Fruit fly (Drosophila melanogaster): Measurements from ENCODE around the gene kug.

Gene kug

DNA sequence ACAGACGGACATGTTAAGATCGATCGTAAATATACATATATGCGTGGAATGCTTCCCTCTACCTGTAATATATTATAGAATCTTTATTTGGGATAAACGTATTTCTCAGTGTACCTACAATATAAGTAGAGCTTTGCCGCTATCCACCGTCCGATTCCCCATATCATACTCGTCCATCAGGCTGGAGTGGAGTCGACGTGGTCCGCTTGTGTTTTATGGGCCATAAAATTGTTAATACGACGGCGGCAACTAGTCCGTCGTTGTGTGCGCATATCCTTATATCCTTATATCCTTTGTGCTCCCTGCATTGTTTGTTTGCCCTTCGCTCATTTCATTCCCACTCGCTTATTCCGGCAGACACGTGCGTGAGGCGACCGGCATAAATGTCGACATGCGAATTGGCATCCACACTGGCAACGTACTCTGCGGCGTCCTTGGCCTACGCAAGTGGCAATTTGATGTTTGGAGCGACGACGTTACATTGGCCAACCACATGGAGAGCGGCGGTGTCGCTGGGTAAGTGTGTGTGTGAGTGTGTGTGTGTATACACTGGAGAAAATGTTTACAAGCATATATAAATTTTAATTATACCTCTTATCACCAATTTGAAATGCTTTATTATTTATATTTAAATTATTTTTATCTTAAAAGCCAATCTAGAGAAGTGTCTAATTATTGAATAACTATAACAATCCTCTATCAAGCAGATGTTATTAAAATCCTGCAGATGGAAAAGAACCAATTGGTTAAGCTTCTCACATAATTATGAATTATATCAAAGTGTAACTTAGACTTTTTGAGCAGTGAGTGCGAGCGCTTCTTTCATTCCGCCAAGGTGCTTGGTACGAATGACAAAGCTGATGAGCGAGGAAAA is 36.1 kb upstream of the kug start (continued):
- peak; percentile 61 for TF ChIP-seq Hmr (GFP tag; optimal IDR thresholded peaks at IDR 0.05)
- TF ChIP-seq CG2120 (GFP tag; optimal IDR thresholded peaks at IDR 0.05), result peak; percentile 16
- TF ChIP-seq Hr51 (GFP tag; optimal IDR thresholded peaks at IDR 0.05), result peak in 1 of 2 experiments; percentile 59
- TF ChIP-seq tna (GFP tag; IDR thresholded peaks at IDR 0.05; ENCODE audit: partially characterized antibody), result no peak
- TF ChIP-seq Ptx1 (GFP tag; IDR thresholded peaks at IDR 0.05), result no peak
- peak; percentile 52 for TF ChIP-seq sens (GFP tag)
- peak; percentile 28 for TF ChIP-seq Oli (tag; optimal IDR thresholded peaks at IDR 0.05)
- peak; percentile 28 for TF ChIP-seq CoRest (tag; optimal IDR thresholded peaks at IDR 0.05)
- TF ChIP-seq NC2α (GFP tag; optimal IDR thresholded peaks at IDR 0.05), result no peak
- no peak for TF ChIP-seq twi (tag; optimal IDR thresholded peaks at IDR 0.05)
- TF ChIP-seq CG18619 (GFP tag; optimal IDR thresholded peaks at IDR 0.05), result no peak
- peak; percentile 54 for TF ChIP-seq CG11504 (tag; optimal IDR thresholded peaks at IDR 0.05)
- no peak for TF ChIP-seq CG18262 (tag; optimal IDR thresholded peaks at IDR 0.05)
- no peak for TF ChIP-seq CG8290 (GFP tag; optimal IDR thresholded peaks at IDR 0.05)
- TF ChIP-seq CG8290 (tag; optimal IDR thresholded peaks at IDR 0.05), result no peak
- TF ChIP-seq CG13424 (tag; optimal IDR thresholded peaks at IDR 0.05), result peak; percentile 31
- no peak for TF ChIP-seq pum (GFP tag; optimal IDR thresholded peaks at IDR 0.05)
- peak; percentile 81 for TF ChIP-seq abd-A (tag; optimal IDR thresholded peaks at IDR 0.05)
- peak; percentile 19 for TF ChIP-seq CG9727 (GFP tag; optimal IDR thresholded peaks at IDR 0.05)
- no peak for TF ChIP-seq Doc2 (GFP tag; IDR thresholded peaks at IDR 0.05)
- TF ChIP-seq Optix (GFP tag; IDR thresholded peaks at IDR 0.05), result 0 out of 3 replicates have a peak, but pooled peaks have one; percentile 9
- TF ChIP-seq Eip74EF (GFP tag; optimal IDR thresholded peaks at IDR 0.05), result no peak
- TF ChIP-seq CG3838 (GFP tag; optimal IDR thresholded peaks at IDR 0.05), result no peak
- no peak for TF ChIP-seq grau (tag; optimal IDR thresholded peaks at IDR 0.05)
- TF ChIP-seq CG30403 (GFP tag; optimal IDR thresholded peaks at IDR 0.05), result peak; percentile 3
- TF ChIP-seq CG4282 (GFP tag; optimal IDR thresholded peaks at IDR 0.05), result no peak
- TF ChIP-seq CG3281 (GFP tag; optimal IDR thresholded peaks at IDR 0.05), result peak; percentile 31
- TF ChIP-seq fd96Cb (tag; optimal IDR thresholded peaks at IDR 0.05), result peak; percentile 2
- peak; percentile 31; the same call in 1 of the 3 replicates for TF ChIP-seq row (GFP tag; IDR thresholded peaks at IDR 0.05)
- peak; percentile 12 for TF ChIP-seq BtbVII (GFP tag; optimal IDR thresholded peaks at IDR 0.05)
- peak; percentile 38 for TF ChIP-seq dmrt99B (tag; optimal IDR thresholded peaks at IDR 0.05)
- TF ChIP-seq eyg (GFP tag; optimal IDR thresholded peaks at IDR 0.05), result no peak
- TF ChIP-seq Hey (tag; optimal IDR thresholded peaks at IDR 0.05), result peak; percentile 80
- no peak for TF ChIP-seq Aef1 (GFP tag; IDR thresholded peaks at IDR 0.05)
- TF ChIP-seq nmo (GFP tag; optimal IDR thresholded peaks at IDR 0.05), result peak; percentile 21
- TF ChIP-seq CG18599 (GFP tag; optimal IDR thresholded peaks at IDR 0.05), result peak; percentile 67

- TF ChIP-seq ewg (GFP tag; optimal IDR thresholded peaks at IDR 0.05) (peak; percentile 18), CG30403 (GFP tag; optimal IDR thresholded peaks at IDR 0.05) (no peak)
Measured at dm6 chr3L:19978088-19978487, 27.0 kb upstream of the kug start.

DNA sequence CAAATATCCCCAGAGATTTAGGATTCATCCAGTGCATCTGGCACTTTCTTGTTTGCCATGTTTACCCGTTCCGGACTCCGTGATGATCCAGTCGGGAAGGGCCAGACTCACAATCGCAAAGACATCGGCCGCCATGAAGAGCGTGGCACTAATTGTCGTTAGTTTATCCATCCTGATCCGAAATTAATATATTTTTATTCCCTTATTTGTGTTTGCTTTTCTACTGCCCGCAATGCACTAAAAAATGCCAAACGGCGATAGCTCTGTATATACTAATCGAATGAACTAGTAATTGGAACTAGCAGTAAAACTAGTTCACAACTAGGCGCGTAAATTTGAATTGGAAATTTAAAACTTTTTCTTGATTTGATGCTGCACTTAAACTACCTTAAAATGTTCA is 25.5 kb upstream of the kug start, which contains the start of gene CG14182:
TSS of gene CG14182 (minus strand) at position 221 of the 400 bp plus-strand sequence.
- TF ChIP-seq CG4617 (GFP tag; optimal IDR thresholded peaks at IDR 0.05; ENCODE audit: borderline replicate concordance), result peak; percentile 85
- TF ChIP-seq kah (GFP tag; optimal IDR thresholded peaks at IDR 0.05), result no peak
- no peak for TF ChIP-seq D19A (tag; optimal IDR thresholded peaks at IDR 0.05)
- no peak for TF ChIP-seq Tbp (GFP tag; optimal IDR thresholded peaks at IDR 0.05)
- TF ChIP-seq gt (GFP tag; IDR thresholded peaks at IDR 0.05), result no peak
- no peak for TF ChIP-seq CG10366 (GFP tag; IDR thresholded peaks at IDR 0.05)
- TF ChIP-seq CG15479 (GFP tag; optimal IDR thresholded peaks at IDR 0.05), result no peak
- peak; percentile 42 for TF ChIP-seq trem (tag; optimal IDR thresholded peaks at IDR 0.05)
- TF ChIP-seq repo (GFP tag; optimal IDR thresholded peaks at IDR 0.05), result no peak
- no peak for TF ChIP-seq ems (GFP tag; optimal IDR thresholded peaks at IDR 0.05)
- no peak for TF ChIP-seq gsb-n (tag; optimal IDR thresholded peaks at IDR 0.05)
- no peak for TF ChIP-seq Meics (GFP tag; optimal IDR thresholded peaks at IDR 0.05)

Data from whole organism, embryonic.